Fruit fly (Drosophila melanogaster) whole organism, embryonic: ENCODE measurements around the gene CG13272.

ENCODE experiments used
- CG10209 ChIP-seq: fragments of 200-800 bp; sonication (Bioruptor generic); optimal IDR thresholded peaks from 3 replicates; lab custom pipeline; 2017; ENCODE audit warnings: missing biosample characterization, mild to moderate bottlenecking, missing genetic modification characterization, missing genetic modification reagents
- CG10654 ChIP-seq: fragments of 200-800 bp; sonication (Bioruptor generic); optimal IDR thresholded peaks from 2 replicates; lab custom pipeline; 2016; ENCODE audit warnings: missing biosample characterization, missing genetic modification characterization
- CG15011 ChIP-seq: fragments of 200-800 bp; sonication (Bioruptor generic); optimal IDR thresholded peaks from 3 replicates; lab custom pipeline; 2018; ENCODE audit warnings: missing biosample characterization, mild to moderate bottlenecking, missing genetic modification characterization
- CG18476 ChIP-seq: fragments of 200-800 bp; sonication (Bioruptor generic); optimal IDR thresholded peaks from 2 replicates; lab custom pipeline; 2016; ENCODE audit warnings: missing biosample characterization, mild to moderate bottlenecking, missing genetic modification characterization
- CG18599 ChIP-seq: fragments of 200-800 bp; sonication (Bioruptor generic); optimal IDR thresholded peaks from 3 replicates; lab custom pipeline; 2017; ENCODE audit warnings: missing biosample characterization, missing genetic modification characterization, mild to moderate bottlenecking, moderate library complexity, missing genetic modification reagents
- CG2199 ChIP-seq: fragments of 200-800 bp; sonication (Bioruptor generic); IDR thresholded peaks from 3 replicates; pipeline ENCODE4 v1.3.6; 2022; ENCODE audit warnings: missing biosample characterization, missing genetic modification characterization
- CG3163 ChIP-seq: fragments of 200-800 bp; sonication (Bioruptor generic); optimal IDR thresholded peaks from 3 replicates; lab custom pipeline; 2016; ENCODE audit warnings: missing biosample characterization, missing genetic modification characterization
- CG7372 ChIP-seq: fragments of 200-800 bp; sonication (Bioruptor generic); IDR thresholded peaks from 2 replicates; pipeline ENCODE4 v1.3.6; 2022; ENCODE audit warnings: missing biosample characterization, missing genetic modification characterization
- CG8388 ChIP-seq: fragments of 200-800 bp; sonication (Bioruptor generic); optimal IDR thresholded peaks from 2 replicates; lab custom pipeline; 2019; ENCODE audit warnings: missing biosample characterization, mild to moderate bottlenecking, missing genetic modification characterization, moderate library complexity
- CTCF ChIP-seq: fragments of 200-800 bp; sonication (Bioruptor generic); optimal IDR thresholded peaks from 2 replicates; lab custom pipeline; 2017; ENCODE audit warnings: missing biosample characterization, mild to moderate bottlenecking, missing genetic modification characterization, moderate library complexity
- Dad ChIP-seq: fragments of 200-800 bp; sonication (Bioruptor generic); optimal IDR thresholded peaks from 3 replicates; lab custom pipeline; 2016; ENCODE audit warnings: missing biosample characterization, missing genetic modification characterization
- E2f2 ChIP-seq: fragments of 200-800 bp; sonication (Bioruptor generic); IDR thresholded peaks from 2 replicates; pipeline ENCODE4 v1.3.6; 2022; ENCODE audit warnings: missing biosample characterization, missing genetic modification characterization
- GATAe ChIP-seq: fragments of 200-800 bp; sonication (Bioruptor generic); conservative IDR thresholded peaks from 2 replicates; pipeline ENCODE4 v1.3.6; 2022; ENCODE audit warnings: missing biosample characterization, missing genetic modification characterization
- HLH3B ChIP-seq: fragments of 200-800 bp; sonication (Bioruptor generic); IDR thresholded peaks from 2 replicates; pipeline ENCODE4 v1.3.6; 2022; ENCODE audit warnings: missing biosample characterization, missing genetic modification characterization
- Jarid2 ChIP-seq: fragments of 200-800 bp; sonication (Bioruptor generic); optimal IDR thresholded peaks from 3 replicates; lab custom pipeline; 2017; ENCODE audit warnings: mild to moderate bottlenecking, missing biosample characterization, missing genetic modification reagents, missing genetic modification characterization
- Meics ChIP-seq: fragments of 200-800 bp; sonication (Bioruptor generic); optimal IDR thresholded peaks from 2 replicates; lab custom pipeline; 2017; ENCODE audit warnings: missing biosample characterization, mild to moderate bottlenecking, missing genetic modification characterization
- Myb ChIP-seq: fragments of 200-800 bp; sonication (Bioruptor generic); optimal IDR thresholded peaks from 2 replicates; lab custom pipeline; 2016; ENCODE audit warnings: missing biosample characterization, missing genetic modification characterization
- Sox102F ChIP-seq: fragments of 200-800 bp; sonication (Bioruptor generic); optimal IDR thresholded peaks from 2 replicates; lab custom pipeline; 2018; ENCODE audit warnings: missing biosample characterization, mild to moderate bottlenecking, missing genetic modification characterization, moderate library complexity
- Sry-β ChIP-seq: fragments of 200-800 bp; sonication (Bioruptor generic); optimal IDR thresholded peaks from 2 replicates; lab custom pipeline; 2018; ENCODE audit warnings: missing biosample characterization, mild to moderate bottlenecking, missing genetic modification characterization, moderate library complexity
- ac ChIP-seq: fragments of 200-800 bp; sonication (Bioruptor generic); optimal IDR thresholded peaks from 3 replicates; lab custom pipeline; 2017; ENCODE audit warnings: missing biosample characterization, mild to moderate bottlenecking, missing genetic modification characterization
- ase ChIP-seq: fragments of 200-800 bp; sonication (Bioruptor generic); IDR thresholded peaks from 3 replicates; pipeline ENCODE4 v1.3.6; 2022; ENCODE audit warnings: missing biosample characterization, missing genetic modification characterization
- dan ChIP-seq: fragments of 200-800 bp; sonication (Bioruptor generic); IDR thresholded peaks from 2 replicates; pipeline ENCODE4 v1.3.6; 2022; ENCODE audit warnings: missing biosample characterization, missing genetic modification characterization
- ems ChIP-seq: fragments of 200-800 bp; sonication (Bioruptor generic); optimal IDR thresholded peaks from 3 replicates; lab custom pipeline; 2016; ENCODE audit warnings: missing biosample characterization, missing genetic modification characterization
- exex ChIP-seq: fragments of 200-800 bp; sonication (Bioruptor generic); optimal IDR thresholded peaks from 4 replicates; lab custom pipeline; 2018; ENCODE audit warnings: missing biosample characterization, mild to moderate bottlenecking, missing genetic modification characterization, moderate library complexity
- gem ChIP-seq: fragments of 200-800 bp; sonication (Bioruptor generic); optimal IDR thresholded peaks from 2 replicates; lab custom pipeline; 2019; ENCODE audit warnings: missing biosample characterization, mild to moderate bottlenecking, missing genetic modification characterization, moderate library complexity
- grn ChIP-seq: fragments of 200-800 bp; sonication (Bioruptor generic); optimal IDR thresholded peaks from 3 replicates; lab custom pipeline; 2017; ENCODE audit warnings: missing biosample characterization, missing genetic modification characterization
- inv ChIP-seq: fragments of 200-800 bp; sonication (Bioruptor generic); IDR thresholded peaks from 2 replicates; pipeline ENCODE4 v1.3.6; 2022; ENCODE audit warnings: missing biosample characterization, missing genetic modification characterization; ENCODE audit not compliant: partially characterized antibody
- onecut ChIP-seq: fragments of 200-800 bp; sonication (Bioruptor generic); IDR thresholded peaks from 2 replicates; pipeline ENCODE4 v1.3.6; 2022; ENCODE audit warnings: missing biosample characterization, missing genetic modification characterization
- p53 ChIP-seq: fragments of 200-800 bp; sonication (Bioruptor generic); optimal IDR thresholded peaks from 2 replicates; lab custom pipeline; 2016; ENCODE audit warnings: missing biosample characterization, missing genetic modification characterization
- pita ChIP-seq: fragments of 200-800 bp; sonication (Bioruptor generic); optimal IDR thresholded peaks from 2 replicates; lab custom pipeline; 2017; ENCODE audit warnings: missing biosample characterization, mild to moderate bottlenecking, missing genetic modification characterization
- psq ChIP-seq: fragments of 200-800 bp; sonication (Bioruptor generic); optimal IDR thresholded peaks from 2 replicates; lab custom pipeline; 2017; ENCODE audit warnings: missing biosample characterization, missing genetic modification characterization
- ranshi ChIP-seq: fragments of 200-800 bp; sonication (Bioruptor generic); IDR thresholded peaks from 2 replicates; pipeline ENCODE4 v1.3.6; 2022; ENCODE audit warnings: missing biosample characterization, missing genetic modification characterization
- rib ChIP-seq: fragments of 200-800 bp; sonication (Bioruptor generic); IDR thresholded peaks from 2 replicates; pipeline ENCODE4 v1.3.6; 2022; ENCODE audit warnings: missing biosample characterization, missing genetic modification characterization
- row ChIP-seq: fragments of 200-800 bp; sonication (Bioruptor generic); IDR thresholded peaks from 3 replicates; pipeline ENCODE4 v1.3.6; 2022; ENCODE audit warnings: missing biosample characterization, missing genetic modification characterization
- sens ChIP-seq: fragments of 200-800 bp; sonication (Bioruptor generic); peaks from one replicate; lab custom pipeline; 2016; ENCODE audit warnings: missing biosample characterization, missing genetic modification characterization
- sim ChIP-seq: fragments of 200-800 bp; sonication (Bioruptor generic); IDR thresholded peaks from 2 replicates; pipeline ENCODE4 v1.3.6; 2022; ENCODE audit warnings: missing biosample characterization, missing genetic modification characterization
- sr ChIP-seq: fragments of 200-800 bp; sonication (Bioruptor generic); IDR thresholded peaks from 3 replicates; pipeline ENCODE4 v1.3.6; 2022; ENCODE audit warnings: missing biosample characterization, missing genetic modification characterization
- stwl ChIP-seq: fragments of 200-800 bp; sonication (Bioruptor generic); optimal IDR thresholded peaks from 3 replicates; lab custom pipeline; 2018; ENCODE audit warnings: missing biosample characterization, mild to moderate bottlenecking, missing genetic modification characterization, moderate library complexity
- tap ChIP-seq: fragments of 200-800 bp; optimal IDR thresholded peaks from 3 replicates; lab custom pipeline; 2019; ENCODE audit warnings: missing biosample characterization, mild to moderate bottlenecking, missing genetic modification characterization, moderate library complexity
- tna ChIP-seq: fragments of 200-800 bp; sonication (Bioruptor generic); IDR thresholded peaks from 2 replicates; pipeline ENCODE4 v1.3.6; 2022; ENCODE audit warnings: missing biosample characterization, missing genetic modification characterization; ENCODE audit not compliant: partially characterized antibody
- tx ChIP-seq: fragments of 200-800 bp; sonication (Bioruptor generic); optimal IDR thresholded peaks from 2 replicates; lab custom pipeline; 2016; ENCODE audit warnings: missing biosample characterization, missing genetic modification characterization

CG13272 gene

DNA sequence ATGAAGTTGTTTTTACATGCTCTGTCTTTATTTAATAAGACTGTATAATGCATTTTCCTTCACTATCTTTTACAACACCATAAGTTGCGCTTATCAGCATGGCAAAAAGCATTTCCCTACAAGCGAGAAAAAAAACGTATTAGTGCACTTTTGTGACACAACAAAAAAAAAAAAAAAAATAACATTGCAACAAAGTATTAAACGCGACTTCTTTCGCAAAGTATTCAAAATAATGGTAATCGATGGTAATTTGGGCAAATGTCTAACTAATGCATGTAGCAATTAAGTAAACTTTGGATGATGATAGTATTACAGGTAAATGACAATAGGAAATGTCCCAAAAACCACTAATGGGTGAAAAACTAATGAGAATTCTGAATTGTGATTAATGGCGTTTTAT, 43.3 kb downstream of the CG13272 start:
- TF ChIP-seq Jarid2 (GFP tag; lab: Kevin White, UChicago) = no peak
- TF ChIP-seq ase (GFP tag; lab: Robert Waterston, UW) = no peak
- TF ChIP-seq CG3163 = no peak
- no peak for TF ChIP-seq Sox102F (GFP tag; lab: Kevin White, UChicago)
- no peak for TF ChIP-seq CG18476
- TF ChIP-seq ranshi = no peak
- TF ChIP-seq tx = no peak
- TF ChIP-seq CG7372 = no peak
- TF ChIP-seq Dad (GFP tag; lab: Kevin White, UChicago) = no peak
- TF ChIP-seq sens (GFP tag; lab: Kevin White, UChicago) = no peak
- no peak for TF ChIP-seq CG8388
- TF ChIP-seq ac (GFP tag; lab: Kevin White, UChicago) = no peak
- no peak for TF ChIP-seq CG10654
- TF ChIP-seq inv (GFP tag; lab: Robert Waterston, UW) = no peak
- no peak for TF ChIP-seq psq (GFP tag; lab: Kevin White, UChicago)
- TF ChIP-seq dan (GFP tag; lab: Robert Waterston, UW) = no peak
- TF ChIP-seq rib = no peak
- TF ChIP-seq CG15011 (GFP tag; lab: Kevin White, UChicago) = no peak
- no peak for TF ChIP-seq tap (tag; lab: Kevin White, UChicago)
- no peak for TF ChIP-seq sim (GFP tag; lab: Robert Waterston, UW)
- TF ChIP-seq, all 482 proteins: peak for 0

DNA sequence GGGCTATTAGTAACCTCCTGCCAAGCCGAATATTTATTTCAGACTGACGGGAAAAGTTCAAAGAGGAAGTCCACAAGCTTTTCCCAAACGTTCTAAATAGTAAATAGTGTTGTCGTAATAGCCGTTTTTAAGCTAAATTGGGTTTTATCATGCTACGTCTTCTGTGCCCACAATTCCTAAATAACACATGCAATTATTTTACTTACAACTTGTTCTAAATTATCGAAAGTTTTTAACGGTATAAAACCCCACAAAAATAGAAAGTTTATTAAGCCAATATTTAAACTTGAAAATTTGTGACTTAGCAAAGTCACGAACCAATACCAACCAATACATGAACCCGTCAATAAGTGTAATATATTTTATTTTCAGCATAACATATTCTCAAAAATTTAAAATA, 44.0 kb downstream of the CG13272 start, which contains the start of gene CG13284:
CG13284 (minus strand) TSS at position 47 of the 400 bp plus-strand sequence.
- TF ChIP-seq tna (GFP tag; lab: Robert Waterston, UW) (no peak), E2f2 (peak; percentile 15; the same call in 1 of the 2 replicates), CG10209 (GFP tag; lab: Kevin White, UChicago) (no peak), CTCF (peak; percentile 46), Myb (GFP tag; lab: Kevin White, UChicago) (peak; percentile 13), CG18599 (GFP tag; lab: Kevin White, UChicago) (no peak), pita (peak; percentile 28), CG2199 (GFP tag; lab: Robert Waterston, UW) (0 out of 3 replicates have a peak, but pooled peaks have one; percentile 53), row (GFP tag; lab: Robert Waterston, UW) (peak; percentile 57; the same call in 2 of the 3 replicates), exex (tag; lab: Kevin White, UChicago) (peak; percentile 1), p53 (GFP tag; lab: Kevin White, UChicago) (no peak), onecut (GFP tag; lab: Robert Waterston, UW) (peak; percentile 87), inv (GFP tag; lab: Robert Waterston, UW) (no peak), stwl (tag; lab: Kevin White, UChicago) (peak; percentile 22), HLH3B (GFP tag; lab: Robert Waterston, UW) (0 out of 2 replicates have a peak, but pooled peaks have one; percentile 8), Sry-β (peak; percentile 82), gem (tag; lab: Kevin White, UChicago) (peak; percentile 1), CG8388 (no peak), sr (GFP tag; lab: Robert Waterston, UW) (no peak)

DNA sequence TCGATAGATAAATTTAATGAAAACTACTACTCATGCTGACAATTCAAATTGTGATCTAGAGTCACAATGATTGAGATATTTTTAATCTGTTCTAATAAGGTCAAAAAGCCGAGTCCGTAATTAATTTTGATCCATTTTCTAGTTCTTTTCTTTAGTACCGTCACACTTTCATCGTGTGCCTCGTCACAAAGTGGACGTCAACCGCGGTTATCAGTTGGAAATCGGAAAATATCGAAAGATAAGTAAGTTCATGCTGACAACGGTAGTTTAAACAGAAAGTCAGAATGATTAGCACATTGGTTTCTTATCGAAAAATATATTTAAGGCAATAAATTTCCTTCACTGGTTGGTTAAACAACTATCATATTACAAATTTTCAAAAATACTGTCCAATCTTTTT, 45.8 kb downstream of the CG13272 start:
- TF ChIP-seq Meics (GFP tag; lab: Kevin White, UChicago) (peak; percentile 90), grn (GFP tag; lab: Kevin White, UChicago) (peak; percentile 51), ems (GFP tag; lab: Kevin White, UChicago) (no peak), exex (tag; lab: Kevin White, UChicago) (peak; percentile 35), GATAe (0 out of 2 replicates have a peak, but pooled peaks have one; percentile 15), CG18599 (GFP tag; lab: Kevin White, UChicago) (no peak)
